Worm (Caenorhabditis elegans) whole organism, L4/young adult: ENCODE data around the gene K01A2.5.
"Not testable (repeated sequence)": the region's sequence is repeated elsewhere in the genome, so short reads cannot be mapped to it uniquely, and the experiment has no call there.

Source experiments
- W03F9.2 ChIP-seq: fragments of 150-350 bp; optimal IDR thresholded peaks from 2 replicates; lab custom pipeline; 2014; ENCODE audit warnings: missing biosample characterization, missing genetic modification characterization
- dao-5 ChIP-seq: sonication (generic microtip); optimal IDR thresholded peaks from 2 replicates; lab custom pipeline; 2016; ENCODE audit warnings: missing genotype, missing genetic modification characterization, moderate library complexity, missing compliant biosample characterization
- him-1 ChIP-seq: sonication (generic microtip); optimal IDR thresholded peaks from 2 replicates; lab custom pipeline; 2016; ENCODE audit warnings: missing genotype, missing genetic modification reagents, missing genetic modification characterization, missing compliant biosample characterization

Gene K01A2.5

DNA sequence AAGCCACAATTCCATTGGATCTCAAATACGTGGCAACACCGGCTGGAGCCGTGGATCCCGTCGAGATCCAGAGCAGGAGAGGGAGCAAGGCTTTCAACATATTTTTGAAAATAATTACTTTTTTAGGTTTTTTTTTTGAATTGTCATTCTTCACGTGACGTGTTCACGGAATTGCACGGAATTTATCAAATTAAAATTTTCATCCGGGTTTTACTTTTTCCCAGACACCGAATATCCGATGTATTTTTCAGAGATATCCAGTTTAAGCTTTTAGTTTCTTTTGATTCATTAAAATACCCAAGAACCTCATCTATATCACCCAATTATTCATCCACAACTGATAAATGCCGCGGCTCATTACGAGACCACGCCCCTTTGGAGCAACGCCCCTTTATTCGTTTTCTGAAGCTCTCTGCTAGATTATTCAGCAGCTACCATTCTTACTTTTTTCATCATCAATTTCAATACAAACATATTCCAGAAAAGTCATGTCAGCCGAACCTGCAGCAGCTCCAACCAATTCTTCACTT, 4.1 kb upstream of the K01A2.5 start, which contains the start of the genes clec-117 and B0432.1:
clec-117 (minus strand) TSS at position 101 of the 530 bp plus-strand sequence.
B0432.1 (plus strand) TSS at position 480 of the 530 bp plus-strand sequence.
- TF ChIP-seq dao-5 (tag; lab: Kevin White, UChicago) (no peak), W03F9.2 (tag; lab: Kevin White, UChicago) (no peak), him-1 (tag; lab: Kevin White, UChicago) (no peak)

DNA sequence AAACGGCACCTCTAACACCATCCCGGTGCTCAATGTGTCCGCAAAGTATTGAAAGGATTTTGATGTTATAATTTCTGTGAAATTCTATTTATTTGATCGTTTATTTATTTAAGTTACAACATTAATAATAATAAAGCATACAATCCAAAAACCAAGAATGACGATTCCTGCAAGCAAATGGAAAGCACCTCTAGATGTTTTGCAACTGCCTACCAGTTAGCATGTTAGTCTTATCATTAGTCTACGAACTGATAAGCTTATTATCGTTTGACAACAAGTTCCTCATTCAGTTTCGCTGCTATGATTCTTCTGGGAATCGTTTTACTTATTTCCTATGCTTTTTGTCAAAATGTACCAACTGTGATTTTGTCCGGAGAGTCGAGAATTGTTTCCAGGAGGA, 1.4 kb upstream of the K01A2.5 start, which contains the start of gene K01A2.6:
K01A2.6 (plus strand) TSS at position 301 of the 400 bp plus-strand sequence.
- TF ChIP-seq W03F9.2 (tag; lab: Kevin White, UChicago) (no peak), him-1 (tag; lab: Kevin White, UChicago) (no peak), dao-5 (tag; lab: Kevin White, UChicago) (no peak)

DNA sequence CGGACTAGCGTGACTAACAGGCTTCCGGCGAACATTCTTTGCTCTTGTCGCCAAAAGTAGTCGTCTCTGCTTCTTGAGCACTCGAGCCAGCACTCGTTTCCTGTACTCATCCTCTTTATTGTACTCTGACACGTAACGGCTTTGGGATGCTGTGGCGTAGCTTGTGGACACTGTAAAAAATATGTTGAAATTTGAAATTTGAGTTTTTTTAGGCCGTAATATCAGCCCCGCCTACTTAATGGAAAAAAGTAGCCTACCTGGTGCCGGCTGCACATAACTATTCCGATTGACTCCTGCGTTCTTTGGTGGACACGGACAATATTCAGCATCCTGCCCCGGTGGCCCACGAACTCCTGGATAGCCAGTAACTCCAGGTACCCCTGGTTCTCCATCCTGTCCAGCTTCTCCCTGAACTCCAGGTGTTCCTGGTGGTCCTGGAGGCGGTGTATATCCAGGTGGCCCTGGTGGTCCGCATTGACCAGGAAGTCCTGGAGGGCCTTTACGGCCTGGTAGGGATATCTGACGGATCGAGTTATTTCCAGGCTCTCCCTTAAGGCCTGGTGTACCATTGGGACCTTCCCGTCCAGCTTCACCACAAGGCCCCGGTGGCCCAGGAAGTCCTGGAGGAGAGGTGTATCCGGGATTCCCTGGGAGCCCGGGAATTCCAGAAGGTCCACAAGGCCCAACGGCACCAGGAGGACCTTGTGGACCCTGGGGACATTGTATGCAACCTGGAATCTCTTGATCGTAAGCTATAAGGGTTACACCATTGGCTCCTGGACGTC, 3.0 kb downstream of the K01A2.5 start:
- TF ChIP-seq W03F9.2 (tag; lab: Kevin White, UChicago) (no peak), dao-5 (tag; lab: Kevin White, UChicago) (no peak), him-1 (tag; lab: Kevin White, UChicago) (no peak)

DNA sequence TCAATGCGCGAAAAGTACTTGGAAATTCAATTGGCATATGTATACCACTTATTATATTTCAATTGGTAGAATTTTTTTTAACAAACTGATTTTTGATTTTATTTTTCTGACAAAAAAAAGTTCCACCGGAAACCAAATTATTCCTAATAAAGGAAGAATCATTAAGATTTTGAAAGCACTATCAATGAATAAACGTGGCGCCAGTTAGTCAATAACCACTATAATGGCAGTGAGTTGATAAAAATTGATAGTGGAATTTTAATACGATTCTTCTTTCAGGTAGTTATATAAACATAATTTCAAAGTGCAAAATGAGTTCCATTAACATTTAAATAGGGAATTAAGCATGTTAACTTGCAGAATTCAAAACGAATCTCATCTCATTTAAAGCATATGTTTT, 4.6 kb downstream of the K01A2.5 start, which contains the start of gene col-69:
col-69 (minus strand) TSS at position 101 of the 400 bp plus-strand sequence.
- TF ChIP-seq him-1 (tag; lab: Kevin White, UChicago) (no peak), W03F9.2 (tag; lab: Kevin White, UChicago) (no peak), dao-5 (tag; lab: Kevin White, UChicago) (no peak)

DNA sequence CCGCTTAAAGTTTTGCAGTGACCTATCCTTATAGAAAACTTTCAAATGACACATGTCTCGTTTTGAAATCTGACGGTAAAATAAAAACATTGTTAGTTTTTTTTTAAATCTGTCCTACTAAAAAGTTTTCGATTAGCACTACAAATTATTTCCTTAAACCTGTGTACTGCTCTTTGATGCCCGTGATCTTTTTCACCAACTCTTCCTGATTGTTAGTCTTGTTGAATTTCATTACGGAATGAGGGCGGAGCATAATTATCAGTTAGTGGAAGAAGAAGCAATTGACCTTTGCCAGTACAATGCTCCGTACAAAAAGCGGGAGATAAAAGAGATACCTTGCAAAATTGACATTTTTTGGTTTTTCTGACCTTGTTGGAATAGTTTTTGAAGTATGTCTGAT, 6.1 kb downstream of the K01A2.5 start, which contains the start of gene K01A2.4:
K01A2.4 (plus strand) TSS at position 301 of the 400 bp plus-strand sequence.
- no peak for TF ChIP-seq him-1 (tag; lab: Kevin White, UChicago)
- TF ChIP-seq dao-5 (tag; lab: Kevin White, UChicago) = no peak
- TF ChIP-seq W03F9.2 (tag; lab: Kevin White, UChicago) = no peak

DNA sequence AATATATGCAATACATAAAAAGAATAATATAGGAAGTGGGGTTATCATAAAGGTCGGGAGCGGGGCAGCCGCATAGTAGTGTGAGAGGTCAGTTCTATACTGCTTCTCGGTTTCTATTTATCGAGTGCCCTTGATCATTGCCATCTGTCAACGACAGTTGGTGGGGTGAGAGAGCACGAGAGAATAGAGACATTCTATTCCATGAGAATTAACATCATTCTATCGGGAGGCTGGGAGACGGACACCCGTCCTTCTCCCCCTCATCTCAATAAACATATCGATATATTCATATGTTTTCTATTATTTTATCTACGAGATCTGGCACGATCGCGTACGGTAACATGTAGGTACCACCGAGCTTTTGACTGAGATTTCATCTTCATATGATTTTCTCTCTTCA, 11.0 kb downstream of the K01A2.5 start, which contains the start of gene mps-2:
mps-2 (minus strand) TSS at position 101 of the 400 bp plus-strand sequence.
- TF ChIP-seq dao-5, W03F9.2, him-1 (tag; lab: Kevin White, UChicago): not testable (repeated sequence)

DNA sequence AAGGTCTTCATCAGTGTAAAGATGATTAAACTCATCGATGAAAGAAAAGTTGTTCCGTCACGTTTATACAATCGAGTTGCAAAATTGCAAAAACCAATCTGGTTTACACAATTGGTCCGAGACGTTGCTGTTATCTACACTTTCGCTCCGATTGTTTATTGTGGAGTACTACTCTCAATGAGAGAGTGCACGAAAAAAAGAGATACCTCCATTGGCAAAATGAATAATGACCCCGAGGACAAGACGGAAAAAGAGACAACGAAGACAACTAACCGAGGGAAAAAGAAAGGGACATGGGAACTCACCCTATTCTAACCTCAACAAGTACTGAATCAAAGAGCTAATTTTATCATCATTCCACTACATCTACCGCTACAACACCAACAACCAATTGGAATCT, 12.5 kb downstream of the K01A2.5 start:
- TF ChIP-seq him-1 (tag; lab: Kevin White, UChicago) (no peak), W03F9.2 (tag; lab: Kevin White, UChicago) (no peak), dao-5 (tag; lab: Kevin White, UChicago) (no peak)

DNA sequence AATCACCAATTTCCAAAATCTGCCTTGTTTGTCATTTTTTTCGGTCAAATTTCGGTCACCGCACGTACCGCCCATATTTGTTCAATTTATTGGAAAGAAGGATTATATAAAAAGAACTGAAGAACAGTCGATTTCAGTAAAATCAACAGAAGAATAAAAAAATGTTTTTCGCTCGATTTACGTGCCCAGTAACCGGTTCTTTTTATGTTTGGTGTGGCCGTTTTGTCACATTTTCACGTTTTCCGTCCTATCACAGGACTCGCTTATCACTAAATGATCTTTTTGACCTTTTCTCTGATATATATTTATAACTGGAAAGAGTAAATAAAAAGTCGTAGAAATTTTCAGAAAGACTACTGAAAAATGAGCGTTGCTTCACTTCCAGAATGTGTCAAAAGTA, 18.4 kb downstream of the K01A2.5 start, which contains the start of gene far-7:
far-7 (plus strand) TSS at position 331 of the 400 bp plus-strand sequence.
- no peak for TF ChIP-seq dao-5 (tag; lab: Kevin White, UChicago)
- TF ChIP-seq W03F9.2 (tag; lab: Kevin White, UChicago) = no peak
- no peak for TF ChIP-seq him-1 (tag; lab: Kevin White, UChicago)

DNA sequence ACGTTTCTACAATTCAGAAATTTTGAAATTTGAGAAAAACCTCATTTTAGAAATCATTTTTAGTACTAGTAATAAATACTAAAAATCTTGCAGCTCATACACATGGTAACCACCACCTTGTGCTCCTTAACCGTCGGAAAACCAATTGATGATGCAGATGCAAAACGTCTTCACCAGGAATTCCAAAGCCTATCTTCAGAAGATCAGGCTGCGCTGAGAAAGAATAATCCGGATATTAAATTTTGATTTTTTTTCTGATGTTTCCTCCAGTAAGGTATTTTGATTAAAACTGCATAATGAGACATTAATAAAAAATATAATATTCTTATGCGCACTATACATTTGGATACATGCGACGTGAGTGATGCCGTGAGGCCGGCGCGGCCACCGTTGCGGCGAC, 19.7 kb downstream of the K01A2.5 start:
- TF ChIP-seq W03F9.2 (tag; lab: Kevin White, UChicago) (no peak), him-1 (tag; lab: Kevin White, UChicago) (no peak)

DNA sequence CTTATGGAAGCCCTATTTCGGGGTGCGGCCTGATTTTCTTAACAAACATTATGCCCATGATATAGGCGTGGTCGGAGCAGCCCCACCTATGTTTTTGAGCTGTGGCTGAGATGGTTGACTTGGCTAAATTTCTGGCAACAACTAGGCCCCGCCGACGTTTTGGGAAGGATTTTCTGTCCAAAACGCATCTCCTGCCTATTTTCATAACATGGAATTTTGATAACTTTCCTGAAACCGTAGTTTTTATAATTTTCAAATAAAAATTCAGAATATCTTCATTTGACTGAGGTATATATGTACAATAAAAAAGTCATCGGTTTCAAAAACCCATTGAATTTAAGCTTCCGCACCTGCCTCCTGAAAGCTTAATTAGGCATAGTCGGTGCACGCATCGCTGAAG, 20.1 kb downstream of the K01A2.5 start:
- TF ChIP-seq him-1 (tag; lab: Kevin White, UChicago) = no peak
- no peak for TF ChIP-seq dao-5 (tag; lab: Kevin White, UChicago)
- TF ChIP-seq W03F9.2 (tag; lab: Kevin White, UChicago) = no peak

DNA sequence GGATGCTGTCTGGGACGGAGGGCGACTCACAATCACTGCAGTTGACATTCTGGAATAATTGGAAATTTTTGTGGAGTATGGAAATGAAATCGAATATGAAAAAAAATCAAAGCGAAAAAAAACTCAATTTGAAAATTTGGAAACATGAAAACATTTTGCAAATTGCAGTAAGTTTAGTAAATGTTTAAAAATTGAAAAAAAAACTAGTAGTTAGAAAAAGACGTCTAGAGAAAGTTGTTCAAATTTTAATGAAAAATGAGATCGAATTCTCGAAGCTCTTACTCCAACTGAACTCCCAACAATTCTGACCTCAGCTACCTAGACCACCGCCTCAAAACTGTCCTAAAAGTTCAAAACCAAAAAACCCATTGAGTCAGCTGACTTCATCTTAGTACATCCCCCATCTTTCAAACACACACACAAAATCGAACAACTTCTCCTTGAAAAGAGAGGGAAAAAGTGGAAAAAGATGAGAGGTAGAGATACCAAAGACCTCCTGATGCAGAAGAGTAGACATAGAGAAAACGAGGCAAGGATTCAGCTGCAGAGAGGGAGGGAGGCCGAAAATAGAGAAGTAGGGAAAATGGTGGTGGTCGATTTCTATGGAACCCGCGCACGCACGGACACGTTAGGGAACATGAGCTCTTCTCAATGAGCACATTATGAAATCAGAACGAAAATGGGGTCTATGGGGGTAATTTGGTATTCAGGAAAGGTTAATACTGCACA, 22.1 kb downstream of the K01A2.5 start, which contains the start of gene K01A2.10:
K01A2.10 (minus strand) TSS at position 51 of the 729 bp plus-strand sequence.
- TF ChIP-seq him-1 (tag; lab: Kevin White, UChicago) (no peak), W03F9.2 (tag; lab: Kevin White, UChicago) (no peak), dao-5 (tag; lab: Kevin White, UChicago) (no peak)

DNA sequence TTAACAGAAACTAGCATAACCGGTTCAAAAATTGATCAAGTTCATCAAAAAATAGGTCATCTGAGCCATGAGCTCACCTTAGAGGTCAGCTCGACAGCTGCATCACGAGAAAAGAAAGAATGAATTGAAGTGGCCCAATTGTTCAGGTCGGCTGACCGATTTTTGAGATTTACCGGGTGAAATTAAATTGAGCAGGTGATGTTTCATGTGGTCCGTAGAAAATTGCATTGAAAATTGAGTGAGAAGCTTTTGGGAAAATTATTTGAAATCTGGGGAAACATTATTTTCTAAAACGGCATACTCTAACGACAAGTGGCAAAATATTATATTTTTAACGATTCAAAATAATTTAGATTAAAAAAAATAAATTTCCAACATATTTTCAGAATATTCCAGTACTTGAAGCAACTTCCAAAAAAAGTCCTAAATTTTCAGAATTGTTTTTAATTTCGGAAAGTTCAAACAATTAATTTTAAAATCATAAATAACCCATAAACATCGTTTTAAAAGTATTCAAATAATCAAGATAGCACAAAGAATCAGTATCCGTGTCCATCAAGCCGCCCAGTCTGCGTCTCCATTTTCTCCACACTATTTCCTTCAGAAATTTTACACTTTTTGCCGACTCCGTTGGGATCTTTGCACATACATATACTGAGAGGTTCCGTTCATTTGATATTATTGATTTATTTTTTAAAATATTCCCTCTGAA, 24.7 kb downstream of the K01A2.5 start, which contains the start of gene sgcb-1:
sgcb-1 (plus strand) TSS at position 662 of the 712 bp plus-strand sequence.
- TF ChIP-seq dao-5 (tag; lab: Kevin White, UChicago) (no peak), him-1 (tag; lab: Kevin White, UChicago) (no peak), W03F9.2 (tag; lab: Kevin White, UChicago) (no peak)
